Worm (Caenorhabditis elegans) whole organism, L3 larva: ENCODE data around the gene C27F2.6.

Source experiments
- ceh-9 ChIP-seq: sonication (generic microtip); optimal IDR thresholded peaks from 2 replicates; lab custom pipeline; 2018; ENCODE audit warnings: missing biosample characterization, missing genetic modification characterization
- fkh-10 ChIP-seq: sonication (generic microtip); optimal IDR thresholded peaks from 2 replicates; lab custom pipeline; 2017; ENCODE audit warnings: missing biosample characterization, missing genetic modification reagents, missing genetic modification characterization
- fos-1 ChIP-seq: fragments of 150-350 bp; optimal IDR thresholded peaks from 2 replicates; lab custom pipeline; 2014; ENCODE audit warnings: missing biosample characterization, missing genetic modification characterization
- nhr-11 ChIP-seq: fragments of 150-350 bp; optimal IDR thresholded peaks from 2 replicates; lab custom pipeline; 2014; ENCODE audit warnings: missing biosample characterization, missing genetic modification characterization
- nhr-12 ChIP-seq: fragments of 150-350 bp; optimal IDR thresholded peaks from 2 replicates; lab custom pipeline; 2014; ENCODE audit warnings: missing biosample characterization, missing genetic modification characterization
- nhr-237 ChIP-seq: fragments of 150-350 bp; optimal IDR thresholded peaks from 2 replicates; lab custom pipeline; 2014; ENCODE audit warnings: missing biosample characterization, missing genetic modification characterization
- pqm-1 ChIP-seq: fragments of 150-350 bp; optimal IDR thresholded peaks from 2 replicates; lab custom pipeline; 2017; ENCODE audit warnings: missing biosample characterization, missing genetic modification characterization, inconsistent platforms
- zag-1 ChIP-seq: fragments of 150-350 bp; optimal IDR thresholded peaks from 2 replicates; lab custom pipeline; 2014; ENCODE audit warnings: missing biosample characterization, missing genetic modification characterization

- TF ChIP-seq zag-1 (tag; lab: Kevin White, UChicago): no peak
- TF ChIP-seq nhr-237 (tag; lab: Kevin White, UChicago): no peak
- no peak for TF ChIP-seq pqm-1 (tag; lab: Kevin White, UChicago)
- no peak for TF ChIP-seq nhr-12 (tag; lab: Kevin White, UChicago)
- no peak for TF ChIP-seq ceh-9 (tag; lab: Kevin White, UChicago)
- no peak for TF ChIP-seq nhr-11
- TF ChIP-seq fos-1 (tag; lab: Kevin White, UChicago): no peak
- TF ChIP-seq fkh-10: no peak
Observed at ce11 chrIII:4937022-4937421, 43.2 kb downstream of the C27F2.6 start, which contains the start of gene fsn-1.
